Worm (Caenorhabditis elegans) whole organism, L4 larva: ENCODE results near the gene C32B5.15.
"Not testable (repeated sequence)": the region's sequence is repeated elsewhere in the genome, so short reads cannot be mapped to it uniquely, and the experiment has no call there.

Experiments used
- F37D6.2 ChIP-seq: sonication (generic microtip); optimal IDR thresholded peaks from 2 replicates; lab custom pipeline; 2016; ENCODE audit warnings: mild to moderate bottlenecking, missing genetic modification characterization, missing compliant biosample characterization
- F44E2.7 ChIP-seq: fragments of 200-800 bp; sonication (Bioruptor generic); IDR thresholded peaks from 2 replicates; pipeline ENCODE4 v2.1.2; 2022; ENCODE audit warnings: missing genetic modification characterization, missing compliant biosample characterization
- F49E8.2 ChIP-seq: sonication (generic microtip); optimal IDR thresholded peaks from 2 replicates; lab custom pipeline; 2016; ENCODE audit warnings: missing compliant biosample characterization, mild to moderate bottlenecking, missing genetic modification characterization, borderline replicate concordance
- ceh-28 ChIP-seq: fragments of 150-350 bp; optimal IDR thresholded peaks from 2 replicates; lab custom pipeline; 2014; ENCODE audit warnings: missing biosample characterization, missing genetic modification reagents, missing genetic modification characterization
- ceh-62 ChIP-seq: sonication (generic microtip); optimal IDR thresholded peaks from 2 replicates; lab custom pipeline; 2017; ENCODE audit warnings: missing biosample characterization, missing genetic modification characterization
- cey-2 ChIP-seq: sonication (generic microtip); optimal IDR thresholded peaks from 3 replicates; lab custom pipeline; 2017; ENCODE audit warnings: missing genetic modification characterization, mild to moderate bottlenecking, missing compliant biosample characterization, antibody characterized with exemption, borderline replicate concordance; ENCODE audit not compliant: insufficient read depth
- daf-19 ChIP-seq: fragments of 200-800 bp; sonication (Bioruptor generic); conservative IDR thresholded peaks from 2 replicates; pipeline ENCODE4 v1.3.6; 2022; ENCODE audit warnings: missing genetic modification characterization, missing compliant biosample characterization
- dmd-8 ChIP-seq: fragments of 200-800 bp; sonication (Bioruptor generic); IDR thresholded peaks from 2 replicates; pipeline ENCODE4 v1.3.6; 2022; ENCODE audit warnings: missing genetic modification characterization, missing compliant biosample characterization
- dmd-9 ChIP-seq: fragments of 200-800 bp; sonication (Bioruptor generic); IDR thresholded peaks from 2 replicates; pipeline ENCODE4 v1.3.6; 2022; ENCODE audit warnings: missing genetic modification reagents, missing genetic modification characterization, missing compliant biosample characterization
- duxl-1 ChIP-seq: sonication (generic microtip); optimal IDR thresholded peaks from 2 replicates; lab custom pipeline; 2016; ENCODE audit warnings: mild to moderate bottlenecking, missing genetic modification characterization, moderate library complexity, missing compliant biosample characterization; ENCODE audit not compliant: poor library complexity
- fos-1 ChIP-seq: fragments of 150-350 bp; optimal IDR thresholded peaks from 2 replicates; lab custom pipeline; 2014; ENCODE audit warnings: missing biosample characterization, missing genetic modification characterization
- hlh-30 ChIP-seq: sonication (generic microtip); optimal IDR thresholded peaks from 2 replicates; lab custom pipeline; 2017; ENCODE audit warnings: antibody characterized with exemption, mild to moderate bottlenecking, missing genetic modification characterization, missing compliant biosample characterization; ENCODE audit not compliant: insufficient read depth
- hmg-1.1 ChIP-seq: fragments of 200-800 bp; sonication (Bioruptor generic); IDR thresholded peaks from 2 replicates; pipeline ENCODE4 v1.3.6; 2022; ENCODE audit warnings: missing genetic modification reagents, missing genetic modification characterization, missing compliant biosample characterization
- lin-1 ChIP-seq: fragments of 200-800 bp; sonication (Bioruptor generic); IDR thresholded peaks from 2 replicates; pipeline ENCODE4 v1.3.6; 2022; ENCODE audit warnings: missing genetic modification reagents, missing genetic modification characterization, missing compliant biosample characterization
- lin-13 ChIP-seq: fragments of 150-350 bp; optimal IDR thresholded peaks from 2 replicates; lab custom pipeline; 2014; ENCODE audit warnings: missing biosample characterization, missing genetic modification reagents, missing genetic modification characterization
- lin-15B ChIP-seq: fragments of 150-350 bp; sonication (generic microtip); optimal IDR thresholded peaks from 3 replicates; lab custom pipeline; 2014; ENCODE audit warnings: missing biosample characterization, missing genetic modification characterization
- lir-3 ChIP-seq: sonication (generic microtip); optimal IDR thresholded peaks from 2 replicates; lab custom pipeline; 2016; ENCODE audit warnings: mild to moderate bottlenecking, missing genetic modification characterization, missing compliant biosample characterization
- lsy-2 ChIP-seq, 2 experiments: fragments of 150-350 bp in 1 of 2; sonication (generic microtip) in 1 of 2; optimal IDR thresholded peaks; 2 replicates each; lab custom pipeline; 2014 to 2017; ENCODE audit warnings: missing biosample characterization in 2 of 2, missing genetic modification characterization in 2 of 2
- nhr-11 ChIP-seq: fragments of 150-350 bp; optimal IDR thresholded peaks from 2 replicates; lab custom pipeline; 2014; ENCODE audit warnings: missing biosample characterization, missing genetic modification characterization
- nhr-237 ChIP-seq: sonication (generic microtip); optimal IDR thresholded peaks from 2 replicates; lab custom pipeline; 2017; ENCODE audit warnings: missing biosample characterization, missing genetic modification characterization
- nhr-25 ChIP-seq: sonication (generic microtip); optimal IDR thresholded peaks from 2 replicates; lab custom pipeline; 2017; ENCODE audit warnings: missing genetic modification characterization, mild to moderate bottlenecking, missing compliant biosample characterization, antibody characterized with exemption, moderate library complexity, borderline replicate concordance; ENCODE audit not compliant: insufficient read depth
- nhr-28 ChIP-seq: fragments of 150-350 bp; optimal IDR thresholded peaks from 2 replicates; lab custom pipeline; 2014; ENCODE audit warnings: missing biosample characterization, missing genetic modification characterization
- nhr-41 ChIP-seq: fragments of 200-800 bp; sonication (Bioruptor generic); IDR thresholded peaks from 2 replicates; pipeline ENCODE4 v1.3.6; 2022; ENCODE audit warnings: missing genetic modification reagents, missing genetic modification characterization, missing compliant biosample characterization
- nhr-48 ChIP-seq: sonication (generic microtip); optimal IDR thresholded peaks from 2 replicates; lab custom pipeline; 2016; ENCODE audit warnings: mild to moderate bottlenecking, missing genetic modification characterization, missing compliant biosample characterization
- pha-4 ChIP-seq, 2 experiments: fragments of 150-350 bp in 1 of 2; fragments of 200-800 bp in 1 of 2; sonication (Bioruptor generic) in 1 of 2; IDR thresholded peaks in 1 of 2; optimal IDR thresholded peaks in 1 of 2; 2 replicates each; pipeline versions ENCODE4 v1.3.6 to Lab custom; 2014 to 2022; ENCODE audit warnings: missing genetic modification characterization in 2 of 2, missing genetic modification reagents in 2 of 2, missing biosample characterization in 1 of 2, missing compliant biosample characterization in 1 of 2
- pqm-1 ChIP-seq: sonication (generic microtip); optimal IDR thresholded peaks from 2 replicates; lab custom pipeline; 2017; ENCODE audit warnings: missing biosample characterization, missing genetic modification characterization
- saeg-2 ChIP-seq: fragments of 200-800 bp; sonication (Bioruptor generic); IDR thresholded peaks from 2 replicates; pipeline ENCODE4 v1.3.6; 2022; ENCODE audit warnings: missing genetic modification reagents, missing genetic modification characterization, missing compliant biosample characterization
- sdz-12 ChIP-seq: fragments of 200-800 bp; sonication (Bioruptor generic); optimal IDR thresholded peaks from 2 replicates; lab custom pipeline; 2018; ENCODE audit warnings: mild to moderate bottlenecking, missing genetic modification characterization, missing compliant biosample characterization
- snpc-4 ChIP-seq: fragments of 150-350 bp; optimal IDR thresholded peaks from 2 replicates; lab custom pipeline; 2014; ENCODE audit warnings: missing biosample characterization, missing genetic modification characterization
- tra-1 ChIP-seq: fragments of 200-800 bp; sonication (Bioruptor generic); IDR thresholded peaks from 2 replicates; pipeline ENCODE4 v1.3.6; 2022; ENCODE audit warnings: missing genetic modification reagents, missing genetic modification characterization, missing compliant biosample characterization
- unc-39 ChIP-seq: sonication (generic microtip); optimal IDR thresholded peaks from 2 replicates; lab custom pipeline; 2017; ENCODE audit warnings: missing biosample characterization, missing genetic modification characterization
- ztf-11 ChIP-seq: fragments of 150-350 bp; optimal IDR thresholded peaks from 2 replicates; lab custom pipeline; 2014; ENCODE audit warnings: missing biosample characterization, missing genetic modification characterization

The C32B5.15 gene

ce11 chrII:972850-973249, at the start of gene C32B5.15:
Gene C32B5.15, minus strand, starts transcription at chrII:972950.
- no peak for TF ChIP-seq F44E2.7 (GFP tag; lab: Robert Waterston, UW)
- TF ChIP-seq pqm-1 (tag; lab: Kevin White, UChicago) = no peak
- no peak for TF ChIP-seq lin-1 (GFP tag; lab: Robert Waterston, UW)
- TF ChIP-seq hlh-30 (tag; lab: Kevin White, UChicago) = no peak
- TF ChIP-seq lin-15B = no peak
- TF ChIP-seq unc-39 (tag; lab: Kevin White, UChicago) = no peak
- TF ChIP-seq dmd-8 (GFP tag; lab: Robert Waterston, UW) = no peak
- no peak for TF ChIP-seq lin-13
- no peak for TF ChIP-seq nhr-28 (tag; lab: Kevin White, UChicago)
- no peak for TF ChIP-seq duxl-1 (tag; lab: Kevin White, UChicago)

DNA sequence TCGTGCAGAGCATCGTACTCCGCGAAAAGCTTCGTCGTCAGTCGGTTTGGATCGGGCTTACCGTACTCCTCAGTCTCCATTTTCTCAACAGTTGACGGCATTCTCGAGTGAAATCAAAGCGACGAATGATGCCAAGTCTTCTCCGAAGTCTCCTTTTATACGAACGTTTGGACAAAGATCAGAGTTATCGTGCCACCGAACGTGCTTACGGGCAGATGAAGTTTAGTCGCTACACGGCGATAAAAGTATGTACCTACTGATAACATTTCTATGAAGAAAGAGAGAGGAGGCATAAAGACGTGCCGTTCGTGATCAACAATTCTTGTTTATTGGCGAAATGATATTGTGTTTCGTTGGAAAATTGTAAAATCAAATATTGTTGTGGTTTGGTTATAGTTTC, 33.6 kb upstream of the C32B5.15 start, which contains the start of gene F45D11.14:
Gene F45D11.14 (minus strand): TSS at position 101 of the 400 bp plus-strand sequence.
- TF ChIP-seq F37D6.2 (tag; lab: Kevin White, UChicago); lir-3; hlh-30 (tag; lab: Kevin White, UChicago): not testable (repeated sequence)

DNA sequence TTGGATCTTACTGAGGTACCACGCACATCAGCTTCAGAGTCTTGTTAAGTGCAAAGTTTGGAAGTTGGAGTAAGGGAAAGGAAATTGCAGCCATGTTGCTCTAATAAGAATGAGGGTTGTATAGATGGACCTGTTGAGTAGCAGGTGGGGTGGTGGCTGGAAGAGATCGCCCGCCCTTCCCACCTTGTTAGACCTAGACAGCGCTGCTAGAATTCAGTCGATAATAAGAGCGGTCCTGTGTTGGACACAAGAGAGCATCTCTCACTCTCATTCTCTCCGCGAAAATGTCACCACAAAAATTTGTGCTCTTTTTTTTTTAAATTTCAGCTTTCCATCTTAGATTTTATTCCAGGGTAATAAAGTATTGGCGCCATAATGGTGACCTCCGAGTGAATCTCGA, 28.6 kb upstream of the C32B5.15 start, which contains the start of the genes fbxb-30 and F45D11.5:
Gene fbxb-30 (minus strand): TSS at position 101 of the 400 bp plus-strand sequence.
Gene F45D11.5 (plus strand): TSS at position 352 of the 400 bp plus-strand sequence.
- no peak for TF ChIP-seq nhr-41 (GFP tag; lab: Robert Waterston, UW)
- TF ChIP-seq saeg-2 (GFP tag; lab: Robert Waterston, UW) = no peak
- no peak for TF ChIP-seq nhr-237 (tag; lab: Kevin White, UChicago)
- no peak for TF ChIP-seq nhr-25
- no peak for TF ChIP-seq sdz-12 (GFP tag; lab: Kevin White, UChicago)
- TF ChIP-seq F49E8.2 = no peak
- TF ChIP-seq nhr-11 = no peak
- TF ChIP-seq ztf-11 (tag; lab: Kevin White, UChicago) = no peak
- TF ChIP-seq fos-1 = no peak
- TF ChIP-seq pha-4 (GFP tag; IDR thresholded peaks at IDR 0.05; lab: Robert Waterston, UW) = no peak
- no peak for TF ChIP-seq pha-4 (tag; optimal IDR thresholded peaks at IDR 0.05; lab: Kevin White, UChicago)
- TF ChIP-seq F44E2.7 (GFP tag; lab: Robert Waterston, UW) = no peak
- TF ChIP-seq ceh-62 (tag; lab: Kevin White, UChicago) = no peak
- TF ChIP-seq snpc-4 (tag; lab: Kevin White, UChicago) = no peak

DNA sequence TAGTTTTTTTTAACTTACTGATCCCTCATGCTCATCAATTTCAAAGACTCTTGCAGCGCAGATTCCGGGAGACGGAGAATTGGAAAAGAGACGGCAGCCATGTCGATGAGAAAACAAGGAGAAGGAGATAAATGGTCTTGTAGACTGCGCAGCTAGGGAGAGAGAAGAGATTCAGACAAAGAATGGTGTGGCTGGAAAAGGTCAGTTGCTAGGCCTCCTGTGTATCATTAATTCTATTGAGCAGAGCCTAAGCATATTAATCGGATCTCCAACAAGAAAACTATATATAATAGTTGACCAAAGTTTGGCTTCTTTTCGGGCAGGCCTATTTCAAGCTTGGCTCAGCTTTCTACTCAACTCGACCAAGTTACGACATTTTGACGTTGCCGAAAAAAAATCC, 26.7 kb upstream of the C32B5.15 start, which contains the start of gene fbxb-29:
Gene fbxb-29 (minus strand): TSS at position 101 of the 400 bp plus-strand sequence.
- TF ChIP-seq daf-19 (GFP tag; lab: Robert Waterston, UW) (no peak), tra-1 (GFP tag; lab: Robert Waterston, UW) (no peak), dmd-9 (GFP tag; lab: Robert Waterston, UW) (no peak)

DNA sequence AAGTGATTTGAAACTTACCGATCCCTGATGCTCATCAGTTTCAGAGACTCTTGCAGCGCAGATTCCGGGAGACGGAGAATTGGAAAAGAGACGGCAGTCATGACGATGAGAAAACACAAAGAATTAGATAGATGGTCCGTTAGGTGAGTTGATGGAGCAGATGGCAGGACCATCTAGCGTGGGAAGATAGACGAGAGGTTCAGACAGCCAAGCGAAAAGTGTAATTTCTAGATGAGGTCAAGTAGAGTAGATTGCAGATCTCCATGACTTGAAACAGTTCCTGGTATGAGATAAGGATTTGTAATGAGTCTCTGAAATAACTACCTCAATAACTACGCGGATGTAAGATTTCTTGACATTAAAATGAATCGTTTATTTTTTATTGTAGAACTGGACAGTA, 23.4 kb upstream of the C32B5.15 start, which contains the start of gene F45D11.11:
Gene F45D11.11 (minus strand): TSS at position 101 of the 400 bp plus-strand sequence.
- not testable (repeated sequence) for TF ChIP-seq hmg-1.1 (GFP tag; lab: Robert Waterston, UW); lir-3; ceh-28 (tag; lab: Kevin White, UChicago)

- TF ChIP-seq nhr-48; lsy-2 (tag; optimal IDR thresholded peaks at IDR 0.05; lab: Kevin White, UChicago); cey-2 (tag; lab: Kevin White, UChicago): not testable (repeated sequence)
Observed at ce11 chrII:994231-994630, 21.5 kb upstream of the C32B5.15 start, which contains the start of gene F45D11.7. Gene F45D11.7, plus strand, starts transcription at chrII:994531.
